Fruit fly (Drosophila melanogaster): Measurements from ENCODE around the gene CG15771.
A peak's percentile ranks its signal among the peaks of the same experiment; 100 is the strongest.

Gene CG15771

dm6 chrX:5764001-5764892, 8.9 kb downstream of the CG15771 start, which contains the start of the genes MAPk-Ak2 and CG42699 (continued):
- no peak for TF ChIP-seq h (optimal IDR thresholded peaks at IDR 0.05)
- peak; percentile 70 for TF ChIP-seq bbx (GFP tag; IDR thresholded peaks at IDR 0.05; ENCODE audit: partially characterized antibody)
- TF ChIP-seq Nf-YA (GFP tag; IDR thresholded peaks at IDR 0.05): peak; percentile 79
- TF ChIP-seq yki (optimal IDR thresholded peaks at IDR 0.05): no peak
- TF ChIP-seq CG12299 (tag; optimal IDR thresholded peaks at IDR 0.05): peak; percentile 86
- no peak for TF ChIP-seq CG16815 (GFP tag; optimal IDR thresholded peaks at IDR 0.05)
- TF ChIP-seq Elba2 (GFP tag; optimal IDR thresholded peaks at IDR 0.05): no peak
- peak; percentile 58 for TF ChIP-seq zen (tag; optimal IDR thresholded peaks at IDR 0.05)
- 0 out of 2 replicates have a peak, but pooled peaks have one; percentile 37 for TF ChIP-seq bowl (GFP tag; IDR thresholded peaks at IDR 0.05)
- peak; percentile 92 for TF ChIP-seq lab (GFP tag; optimal IDR thresholded peaks at IDR 0.05)
- TF ChIP-seq CG11247 (GFP tag; IDR thresholded peaks at IDR 0.05): peak; percentile 63
- TF ChIP-seq CG4730 (GFP tag; IDR thresholded peaks at IDR 0.05): peak; percentile 7; the same call in 1 of the 2 replicates
- peak; percentile 75 for TF ChIP-seq CG15514 (GFP tag; optimal IDR thresholded peaks at IDR 0.05)
- TF ChIP-seq pros (GFP tag; optimal IDR thresholded peaks at IDR 0.05): peak; percentile 41
- TF ChIP-seq MTF-1 (GFP tag; optimal IDR thresholded peaks at IDR 0.05; ENCODE audit: borderline replicate concordance): peak; percentile 93
- TF ChIP-seq slp2 (GFP tag; optimal IDR thresholded peaks at IDR 0.05): peak; percentile 56
- TF ChIP-seq Bteb2 (GFP tag; optimal IDR thresholded peaks at IDR 0.05): peak; percentile 54
- TF ChIP-seq Mrtf (GFP tag; IDR thresholded peaks at IDR 0.05): no peak; the same call in 2 of the 3 replicates
- TF ChIP-seq HLHmδ (GFP tag; optimal IDR thresholded peaks at IDR 0.05): peak; percentile 38
- peak; percentile 64 for TF ChIP-seq pnt (GFP tag; optimal IDR thresholded peaks at IDR 0.05)
- TF ChIP-seq CG30403 (GFP tag; optimal IDR thresholded peaks at IDR 0.05): peak; percentile 28
- peak; percentile 28 for TF ChIP-seq Hr3 (GFP tag; optimal IDR thresholded peaks at IDR 0.05)
- TF ChIP-seq sug (tag; optimal IDR thresholded peaks at IDR 0.05): peak; percentile 76
- peak; percentile 61 for TF ChIP-seq CG11504 (tag; optimal IDR thresholded peaks at IDR 0.05)
- no peak for TF ChIP-seq CG17612 (GFP tag; IDR thresholded peaks at IDR 0.05)
- TF ChIP-seq CkIIα-i1 (GFP tag; IDR thresholded peaks at IDR 0.05): no peak
- TF ChIP-seq Sry-β (GFP tag; optimal IDR thresholded peaks at IDR 0.05): peak; percentile 47
- TF ChIP-seq insv (GFP tag; optimal IDR thresholded peaks at IDR 0.05): peak in 1 of 2 experiments; percentile 94
- no peak; the same call in 2 of the 3 replicates for TF ChIP-seq CG3726 (GFP tag; IDR thresholded peaks at IDR 0.05)
- TF ChIP-seq prd (optimal IDR thresholded peaks at IDR 0.05): no peak
- TF ChIP-seq prd (GFP tag; IDR thresholded peaks at IDR 0.05): peak; percentile 48; the same call in 2 of the 3 replicates
- TF ChIP-seq Adf1 (GFP tag; IDR thresholded peaks at IDR 0.05): peak; percentile 36
- peak; percentile 77 for TF ChIP-seq pzg (GFP tag; optimal IDR thresholded peaks at IDR 0.05)
- TF ChIP-seq CG18764 (GFP tag; optimal IDR thresholded peaks at IDR 0.05): peak; percentile 80
- TF ChIP-seq B-H2 (GFP tag; optimal IDR thresholded peaks at IDR 0.05): peak; percentile 87
- peak; percentile 68 to 88 for TF ChIP-seq Pdp1 (GFP tag; optimal IDR thresholded peaks at IDR 0.05)
- TF ChIP-seq ham (GFP tag; IDR thresholded peaks at IDR 0.05): no peak
- no peak for TF ChIP-seq CG8765 (GFP tag; IDR thresholded peaks at IDR 0.05)
- peak; percentile 58 for TF ChIP-seq tio (GFP tag; optimal IDR thresholded peaks at IDR 0.05)
- peak; percentile 76 for TF ChIP-seq CG14860 (GFP tag; IDR thresholded peaks at IDR 0.05; ENCODE audit: partially characterized antibody)
- TF ChIP-seq fd3F (GFP tag; optimal IDR thresholded peaks at IDR 0.05): peak; percentile 79
- peak; percentile 45; the same call in 1 of the 2 replicates for TF ChIP-seq CG31441 (GFP tag; IDR thresholded peaks at IDR 0.05)
- peak; percentile 71 for TF ChIP-seq shn (GFP tag; optimal IDR thresholded peaks at IDR 0.05)
- TF ChIP-seq Sox102F (GFP tag; optimal IDR thresholded peaks at IDR 0.05): no peak
- peak; percentile 84 for TF ChIP-seq Meics (GFP tag; optimal IDR thresholded peaks at IDR 0.05)
- TF ChIP-seq CG15696 (tag; optimal IDR thresholded peaks at IDR 0.05): peak; percentile 89
- no peak for TF ChIP-seq sc (optimal IDR thresholded peaks at IDR 0.05)
- peak; percentile 69 for TF ChIP-seq sc (GFP tag; optimal IDR thresholded peaks at IDR 0.05)
- peak; percentile 93 for TF ChIP-seq CG13296 (GFP tag; optimal IDR thresholded peaks at IDR 0.05)

Data from whole organism, embryonic.